Worm (Caenorhabditis elegans): ENCODE results near the gene R02F2.10.

R02F2.10 gene

DNA sequence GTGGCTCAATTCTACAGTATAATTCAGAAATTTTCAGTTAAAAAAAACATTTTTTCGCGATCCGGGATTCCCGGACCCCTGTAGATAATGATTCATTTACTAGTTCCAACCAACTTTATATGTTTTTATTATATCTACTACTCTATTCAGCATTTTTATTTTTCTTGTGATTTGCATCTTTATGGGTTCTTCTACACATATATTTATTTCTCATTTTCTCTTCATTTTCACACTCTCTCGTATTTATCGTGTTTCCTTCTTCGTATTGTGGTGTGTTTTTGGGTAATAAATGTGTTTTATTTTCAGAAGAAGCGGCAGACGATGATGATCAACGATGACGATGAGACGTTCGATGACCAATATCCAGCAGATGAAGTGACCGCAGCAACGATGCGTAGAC is 14.0 kb upstream of the R02F2.10 start, which contains the start of gene F48E8.2 (continued):
- TF ChIP-seq let-607 (tag; optimal IDR thresholded peaks at IDR 0.05) (no peak), egl-44 (GFP tag; IDR thresholded peaks at IDR 0.05) (no peak), Y95B8A.8 (GFP tag; IDR thresholded peaks at IDR 0.05) (no peak)

DNA sequence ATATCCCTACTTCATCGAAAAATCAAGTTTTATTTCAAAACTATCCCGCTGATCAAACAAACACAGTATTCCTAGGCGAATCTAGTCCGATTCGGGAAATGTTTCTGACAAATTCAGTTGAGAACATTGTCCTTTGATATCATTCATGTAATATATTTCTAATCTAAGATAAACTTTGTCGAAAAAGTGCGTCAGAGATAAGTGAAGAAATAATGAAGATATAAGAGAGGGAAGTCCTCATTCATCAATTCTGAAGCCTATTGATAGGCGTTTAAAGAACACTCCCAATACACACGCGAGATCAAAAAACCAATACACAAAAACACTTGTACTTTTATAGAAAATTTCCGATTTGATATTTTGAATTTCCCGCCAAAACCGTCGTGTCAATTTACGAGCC is 13.3 kb upstream of the R02F2.10 start:
- no peak for TF ChIP-seq ceh-91 (GFP tag; IDR thresholded peaks at IDR 0.05)
- TF ChIP-seq egl-18 (GFP tag; IDR thresholded peaks at IDR 0.05) = no peak
- TF ChIP-seq lir-1 (GFP tag; conservative IDR thresholded peaks at IDR 0.05) = no peak
- TF ChIP-seq nfya-2 (GFP tag; IDR thresholded peaks at IDR 0.05) = no peak
- no peak for TF ChIP-seq tbp1 (GFP tag; optimal IDR thresholded peaks at IDR 0.05)
- no peak for TF ChIP-seq hmg-1.2 (GFP tag; IDR thresholded peaks at IDR 0.05)
- no peak for TF ChIP-seq F52B5.7 (tag; optimal IDR thresholded peaks at IDR 0.05)
- no peak for TF ChIP-seq dpl-1 (GFP tag; optimal IDR thresholded peaks at IDR 0.05)
- TF ChIP-seq lin-40 (tag; optimal IDR thresholded peaks at IDR 0.05) = no peak
- no peak for TF ChIP-seq zfh-2 (GFP tag; conservative IDR thresholded peaks at IDR 0.05)

DNA sequence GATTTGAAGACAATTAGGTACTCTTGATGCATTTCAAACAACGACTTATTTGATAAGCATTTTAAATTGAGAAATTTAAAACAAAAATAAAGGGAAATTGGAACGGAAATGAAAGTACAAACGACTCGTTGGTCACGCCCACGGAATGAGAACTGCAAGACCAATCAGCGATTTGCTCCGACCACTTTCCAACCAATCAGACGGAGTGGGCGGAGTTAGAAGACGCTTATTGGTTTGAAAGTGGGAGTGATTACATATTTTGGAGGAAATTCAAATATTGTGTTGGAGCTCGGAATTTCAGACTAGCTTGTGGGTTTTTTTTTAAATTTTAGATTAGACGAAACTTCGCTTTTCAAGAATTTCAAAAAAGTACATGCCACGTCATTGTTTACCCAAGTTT is 9.0 kb upstream of the R02F2.10 start:
- TF ChIP-seq nfyb-1 (GFP tag; IDR thresholded peaks at IDR 0.05) (peak; percentile 72; the same call in 1 of the 2 replicates), mcd-1 (GFP tag; IDR thresholded peaks at IDR 0.05) (no peak)

DNA sequence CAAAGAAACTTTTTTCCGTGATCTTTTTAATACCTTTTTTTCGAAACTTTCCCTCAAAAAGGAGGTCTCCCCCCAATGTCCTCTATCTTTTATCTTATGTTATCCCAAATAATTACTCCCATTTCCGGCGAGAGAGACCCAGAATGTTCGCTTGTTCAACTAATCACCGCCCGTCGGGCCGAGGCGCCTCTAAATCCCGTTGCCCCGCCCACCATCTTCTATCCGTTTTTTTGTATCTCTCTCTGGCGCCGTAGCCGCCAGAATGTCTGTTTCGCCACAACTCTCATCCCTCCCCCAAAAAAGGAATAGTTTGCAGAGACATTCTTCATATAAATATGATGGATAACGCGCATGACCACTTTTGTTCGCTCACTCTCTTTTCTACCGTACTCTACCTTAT is 5.4 kb upstream of the R02F2.10 start:
- TF ChIP-seq mel-28 (tag; optimal IDR thresholded peaks at IDR 0.05; ENCODE audit: borderline replicate concordance) = no peak
- TF ChIP-seq F33H1.4 (GFP tag; IDR thresholded peaks at IDR 0.05) = no peak
- TF ChIP-seq zfh-2 (GFP tag; conservative IDR thresholded peaks at IDR 0.05) = 0 out of 2 replicates have a peak, but pooled peaks have one; percentile 18
- TF ChIP-seq chd-7 (tag; optimal IDR thresholded peaks at IDR 0.05) = no peak
- TF ChIP-seq hlh-26 (GFP tag; conservative IDR thresholded peaks at IDR 0.05) = no peak

DNA sequence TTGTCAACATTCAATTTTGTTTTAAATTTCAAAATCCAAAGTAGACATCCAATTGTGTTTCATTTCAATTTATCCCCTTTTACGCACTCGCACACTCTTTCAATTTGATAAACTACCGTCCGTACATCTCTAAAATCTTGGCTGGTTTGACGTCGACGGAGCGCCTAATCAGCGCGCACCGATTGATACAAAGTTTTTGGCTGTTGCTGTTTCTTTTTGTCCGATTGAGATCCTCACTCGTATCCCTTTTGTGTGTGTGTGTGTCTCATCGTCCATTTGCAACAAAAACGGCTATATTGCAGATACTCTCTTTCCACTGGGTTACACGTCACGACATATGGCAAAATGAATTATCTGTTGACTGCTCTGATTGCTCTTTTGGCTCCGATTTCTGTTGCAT is 3.9 kb upstream of the R02F2.10 start, which contains the start of gene lon-1:
TSS of gene lon-1 (plus strand) at position 301 of the 400 bp plus-strand sequence.
- no peak for TF ChIP-seq akir-1 (GFP tag; optimal IDR thresholded peaks at IDR 0.05)
- TF ChIP-seq F37B4.10 (GFP tag; IDR thresholded peaks at IDR 0.05) = no peak
- TF ChIP-seq nhr-80 (tag; optimal IDR thresholded peaks at IDR 0.05) = no peak
- no peak for TF ChIP-seq F49E8.2 (tag; optimal IDR thresholded peaks at IDR 0.05; ENCODE audit: insufficient read depth)
- no peak for TF ChIP-seq snpc-1.3 (tag; optimal IDR thresholded peaks at IDR 0.05; ENCODE audit: insufficient read depth)
- TF ChIP-seq Y79H2A.3 (GFP tag; conservative IDR thresholded peaks at IDR 0.05) = no peak
- no peak for TF ChIP-seq B0019.2 (GFP tag; conservative IDR thresholded peaks at IDR 0.05)
- TF ChIP-seq egl-44 (GFP tag; IDR thresholded peaks at IDR 0.05) = no peak
- TF ChIP-seq nhr-90 (tag; optimal IDR thresholded peaks at IDR 0.05) = no peak
- no peak for TF ChIP-seq C06A6.2 (GFP tag; conservative IDR thresholded peaks at IDR 0.05)
- no peak for TF ChIP-seq tlf-1 (GFP tag; optimal IDR thresholded peaks at IDR 0.05)
- no peak for TF ChIP-seq hlh-12 (tag; optimal IDR thresholded peaks at IDR 0.05)
- TF ChIP-seq ceh-91 (GFP tag; IDR thresholded peaks at IDR 0.05) = no peak
- no peak for TF ChIP-seq him-1 (tag; optimal IDR thresholded peaks at IDR 0.05)
- no peak for TF ChIP-seq ceh-58 (GFP tag; IDR thresholded peaks at IDR 0.05)
- TF ChIP-seq ztf-28 (GFP tag; IDR thresholded peaks at IDR 0.05) = no peak
- TF ChIP-seq ccch-3 (GFP tag; optimal IDR thresholded peaks at IDR 0.05) = no peak
- TF ChIP-seq xnd-1 (tag; optimal IDR thresholded peaks at IDR 0.05) = no peak

Data from whole organism, young adult.